Worm (Caenorhabditis elegans) whole organism, mixed stage, embryonic: Measurements from ENCODE around the gene rcan-1.

ENCODE experiments used
- M03D4.4 ChIP-seq: sonication (generic microtip); optimal IDR thresholded peaks from 2 replicates; lab custom pipeline; 2017; ENCODE audit warnings: mild to moderate bottlenecking, missing genetic modification characterization, missing compliant biosample characterization
- bed-3 ChIP-seq: fragments of 200-800 bp; sonication (Bioruptor generic); optimal IDR thresholded peaks from 3 replicates; lab custom pipeline; 2018; ENCODE audit warnings: mild to moderate bottlenecking, missing genetic modification characterization, moderate library complexity, missing compliant biosample characterization
- blmp-1 ChIP-seq: fragments of 150-350 bp; optimal IDR thresholded peaks from 2 replicates; lab custom pipeline; 2014; ENCODE audit warnings: missing biosample characterization, missing genetic modification characterization
- ceh-39 ChIP-seq: fragments of 150-350 bp; optimal IDR thresholded peaks from 2 replicates; lab custom pipeline; 2014; ENCODE audit warnings: missing biosample characterization, missing genetic modification characterization
- ceh-43 ChIP-seq: fragments of 200-800 bp; sonication (Bioruptor generic); optimal IDR thresholded peaks from 2 replicates; lab custom pipeline; 2018; ENCODE audit warnings: mild to moderate bottlenecking, missing genetic modification characterization, moderate library complexity, missing compliant biosample characterization
- ceh-83 ChIP-seq: fragments of 200-800 bp; sonication (Bioruptor generic); optimal IDR thresholded peaks from 2 replicates; lab custom pipeline; 2018; ENCODE audit warnings: mild to moderate bottlenecking, missing genetic modification characterization, missing compliant biosample characterization
- ces-1 ChIP-seq: fragments of 150-350 bp; optimal IDR thresholded peaks from 2 replicates; lab custom pipeline; 2014; ENCODE audit warnings: missing biosample characterization, missing genetic modification reagents, missing genetic modification characterization
- cnd-1 ChIP-seq: fragments of 200-800 bp; sonication (Bioruptor generic); optimal IDR thresholded peaks from 2 replicates; lab custom pipeline; 2018; ENCODE audit warnings: mild to moderate bottlenecking, missing genetic modification characterization, missing compliant biosample characterization
- drap-1 ChIP-seq: fragments of 200-800 bp; sonication (Bioruptor generic); optimal IDR thresholded peaks from 3 replicates; lab custom pipeline; 2018; ENCODE audit warnings: mild to moderate bottlenecking, missing genetic modification characterization, missing compliant biosample characterization
- elt-1 ChIP-seq: sonication (generic microtip); optimal IDR thresholded peaks from 2 replicates; lab custom pipeline; 2017; ENCODE audit warnings: missing genetic modification characterization, mild to moderate bottlenecking, missing compliant biosample characterization, antibody characterized with exemption, moderate library complexity, borderline replicate concordance; ENCODE audit not compliant: insufficient read depth
- elt-3 ChIP-seq: fragments of 150-350 bp; optimal IDR thresholded peaks from 2 replicates; lab custom pipeline; 2014; ENCODE audit warnings: missing biosample characterization, missing genetic modification characterization
- flh-1 ChIP-seq: fragments of 200-800 bp; sonication (Bioruptor generic); optimal IDR thresholded peaks from 2 replicates; lab custom pipeline; 2018; ENCODE audit warnings: mild to moderate bottlenecking, missing genetic modification characterization, moderate library complexity, missing compliant biosample characterization
- ham-2 ChIP-seq: fragments of 200-800 bp; sonication (Bioruptor generic); optimal IDR thresholded peaks from 2 replicates; lab custom pipeline; 2018; ENCODE audit warnings: mild to moderate bottlenecking, missing genetic modification characterization, missing compliant biosample characterization
- hlh-1 ChIP-seq: fragments of 150-350 bp; optimal IDR thresholded peaks from 2 replicates; lab custom pipeline; 2014; ENCODE audit warnings: missing biosample characterization, missing genetic modification reagents, missing genetic modification characterization
- lin-13 ChIP-seq: fragments of 150-350 bp; optimal IDR thresholded peaks from 2 replicates; lab custom pipeline; 2014; ENCODE audit warnings: missing biosample characterization, missing genetic modification characterization
- lin-32 ChIP-seq: fragments of 200-800 bp; sonication (Bioruptor generic); optimal IDR thresholded peaks from 2 replicates; lab custom pipeline; 2018; ENCODE audit warnings: mild to moderate bottlenecking, missing genetic modification characterization, missing compliant biosample characterization
- lsy-2 ChIP-seq: fragments of 150-350 bp; optimal IDR thresholded peaks from 2 replicates; lab custom pipeline; 2014; ENCODE audit warnings: missing biosample characterization, missing genetic modification characterization
- mab-5 ChIP-seq: fragments of 150-350 bp; optimal IDR thresholded peaks from 2 replicates; lab custom pipeline; 2014; ENCODE audit warnings: missing biosample characterization, missing genetic modification characterization
- mep-1 ChIP-seq: fragments of 150-350 bp; optimal IDR thresholded peaks from 2 replicates; lab custom pipeline; 2017; ENCODE audit warnings: missing biosample characterization, missing genetic modification reagents, missing genetic modification characterization, inconsistent platforms
- mls-2 ChIP-seq: sonication (generic microtip); optimal IDR thresholded peaks from 2 replicates; lab custom pipeline; 2016; ENCODE audit warnings: mild to moderate bottlenecking, missing genetic modification characterization, moderate library complexity, missing compliant biosample characterization
- nhr-12 ChIP-seq: fragments of 150-350 bp; optimal IDR thresholded peaks from 2 replicates; lab custom pipeline; 2014; ENCODE audit warnings: missing biosample characterization, missing genetic modification characterization
- nhr-2 ChIP-seq: fragments of 150-350 bp; optimal IDR thresholded peaks from 2 replicates; lab custom pipeline; 2014; ENCODE audit warnings: missing biosample characterization, missing genetic modification characterization
- nhr-237 ChIP-seq: fragments of 150-350 bp; optimal IDR thresholded peaks from 2 replicates; lab custom pipeline; 2014; ENCODE audit warnings: missing biosample characterization, missing genetic modification characterization
- nhr-28 ChIP-seq: fragments of 150-350 bp; optimal IDR thresholded peaks from 2 replicates; lab custom pipeline; 2014; ENCODE audit warnings: missing biosample characterization, missing genetic modification characterization
- nhr-76 ChIP-seq: sonication (generic microtip); optimal IDR thresholded peaks from 2 replicates; lab custom pipeline; 2017; ENCODE audit warnings: missing biosample characterization, missing genetic modification characterization
- pha-4 ChIP-seq: fragments of 150-350 bp; optimal IDR thresholded peaks from 2 replicates; lab custom pipeline; 2018; ENCODE audit warnings: missing biosample characterization, missing genetic modification reagents, missing genetic modification characterization
- sem-2 ChIP-seq: fragments of 200-800 bp; sonication (Bioruptor generic); optimal IDR thresholded peaks from 2 replicates; lab custom pipeline; 2018; ENCODE audit warnings: mild to moderate bottlenecking, missing genetic modification characterization, missing compliant biosample characterization
- snpc-4 ChIP-seq: fragments of 150-350 bp; optimal IDR thresholded peaks from 2 replicates; lab custom pipeline; 2014; ENCODE audit warnings: missing biosample characterization, missing genetic modification characterization
- sptf-1 ChIP-seq: sonication (generic microtip); optimal IDR thresholded peaks from 2 replicates; lab custom pipeline; 2017; ENCODE audit warnings: mild to moderate bottlenecking, missing genetic modification characterization, moderate library complexity, missing compliant biosample characterization
- tbx-8 ChIP-seq: fragments of 200-800 bp; sonication (Bioruptor generic); optimal IDR thresholded peaks from 2 replicates; lab custom pipeline; 2018; ENCODE audit warnings: mild to moderate bottlenecking, missing genetic modification characterization, moderate library complexity, missing compliant biosample characterization
- unc-120 ChIP-seq: sonication (generic microtip); optimal IDR thresholded peaks from 2 replicates; lab custom pipeline; 2017; ENCODE audit warnings: missing genetic modification characterization, missing compliant biosample characterization; ENCODE audit not compliant: poor library complexity, severe bottlenecking
- unc-39 ChIP-seq: fragments of 150-350 bp; optimal IDR thresholded peaks from 2 replicates; lab custom pipeline; 2014; ENCODE audit warnings: missing biosample characterization, missing genetic modification characterization
- unc-62 ChIP-seq: fragments of 150-350 bp; optimal IDR thresholded peaks from 2 replicates; lab custom pipeline; 2014; ENCODE audit warnings: missing biosample characterization, missing genetic modification reagents, missing genetic modification characterization
- zip-8 ChIP-seq: fragments of 150-350 bp; optimal IDR thresholded peaks from 2 replicates; lab custom pipeline; 2014; ENCODE audit warnings: missing biosample characterization, missing genetic modification characterization
- ztf-11 ChIP-seq: fragments of 150-350 bp; optimal IDR thresholded peaks from 2 replicates; lab custom pipeline; 2014; ENCODE audit warnings: missing biosample characterization, missing genetic modification characterization

Gene rcan-1

DNA sequence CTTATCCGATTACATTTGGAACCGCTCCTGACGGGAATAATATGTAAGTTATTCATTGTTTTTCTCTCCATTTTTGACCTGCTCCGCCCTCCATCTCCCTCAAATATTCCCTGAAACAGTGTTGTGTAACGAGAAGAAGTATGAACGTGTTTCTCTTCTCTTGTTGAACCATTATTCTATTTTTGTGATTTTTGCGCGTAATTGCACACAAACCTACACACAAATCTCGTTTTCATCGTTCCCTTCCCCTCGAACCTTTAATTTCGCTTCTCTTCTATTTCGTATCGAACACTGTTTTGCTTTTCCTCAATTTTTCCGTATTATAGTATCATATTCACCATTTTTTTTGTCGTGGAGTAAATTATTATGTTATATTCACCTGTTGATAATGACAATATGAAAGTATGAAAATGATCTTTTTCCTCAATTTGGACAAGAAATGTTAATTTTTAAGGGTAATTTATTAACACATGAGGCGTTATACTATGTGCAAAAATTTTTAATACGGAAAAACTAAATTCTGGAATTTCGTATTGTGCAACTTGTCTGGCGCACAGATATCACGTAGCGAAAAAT lies 33.4 kb upstream of the rcan-1 start:
- TF ChIP-seq unc-39 (tag; lab: Kevin White, UChicago) = no peak
- no peak for TF ChIP-seq hlh-1
- TF ChIP-seq mep-1 (tag; lab: Kevin White, UChicago) = no peak
- TF ChIP-seq nhr-2 (tag; lab: Kevin White, UChicago) = no peak
- no peak for TF ChIP-seq ham-2
- no peak for TF ChIP-seq mls-2
- no peak for TF ChIP-seq nhr-237 (tag; lab: Kevin White, UChicago)
- no peak for TF ChIP-seq ztf-11 (tag; lab: Kevin White, UChicago)
- TF ChIP-seq zip-8 = no peak
- no peak for TF ChIP-seq bed-3 (GFP tag; lab: Kevin White, UChicago)
- TF ChIP-seq nhr-12 = no peak
- TF ChIP-seq unc-120 (tag; lab: Kevin White, UChicago) = no peak
- no peak for TF ChIP-seq pha-4 (tag; lab: Kevin White, UChicago)
- TF ChIP-seq flh-1 (GFP tag; lab: Kevin White, UChicago) = no peak
- TF ChIP-seq ceh-39 (tag; lab: Kevin White, UChicago) = no peak

ce11 chrIII:5715467-5715866 lies 31.6 kb upstream of the rcan-1 start:
- TF ChIP-seq sem-2 (GFP tag; lab: Kevin White, UChicago) = no peak
- TF ChIP-seq drap-1 (GFP tag; lab: Kevin White, UChicago) = peak; percentile 38
- no peak for TF ChIP-seq mab-5
- no peak for TF ChIP-seq blmp-1 (tag; lab: Kevin White, UChicago)
- TF ChIP-seq unc-39 (tag; lab: Kevin White, UChicago) = no peak
- TF ChIP-seq ztf-11 (tag; lab: Kevin White, UChicago) = peak; percentile 40
- no peak for TF ChIP-seq elt-3 (tag; lab: Kevin White, UChicago)
- TF ChIP-seq flh-1 (GFP tag; lab: Kevin White, UChicago) = no peak
- peak; percentile 42 for TF ChIP-seq hlh-1
- peak; percentile 53 for TF ChIP-seq lsy-2
- peak; percentile 41 for TF ChIP-seq elt-1 (tag; lab: Kevin White, UChicago)
- no peak for TF ChIP-seq nhr-76 (tag; lab: Kevin White, UChicago)
- peak; percentile 86 for TF ChIP-seq unc-120 (tag; lab: Kevin White, UChicago)
- peak; percentile 25 for TF ChIP-seq zip-8
- TF ChIP-seq unc-62 (GFP tag; lab: Kevin White, UChicago) = peak; percentile 68
- no peak for TF ChIP-seq M03D4.4
- no peak for TF ChIP-seq tbx-8 (GFP tag; lab: Kevin White, UChicago)
- no peak for TF ChIP-seq nhr-12
- peak; percentile 78 for TF ChIP-seq pha-4 (tag; lab: Kevin White, UChicago)
- TF ChIP-seq mls-2 = peak; percentile 33
- peak; percentile 3 for TF ChIP-seq nhr-2 (tag; lab: Kevin White, UChicago)
- no peak for TF ChIP-seq snpc-4
- TF ChIP-seq nhr-28 (tag; lab: Kevin White, UChicago) = no peak
- peak; percentile 54 for TF ChIP-seq nhr-237 (tag; lab: Kevin White, UChicago)
- no peak for TF ChIP-seq cnd-1 (tag; lab: Kevin White, UChicago)
- peak; percentile 48 for TF ChIP-seq ceh-39 (tag; lab: Kevin White, UChicago)
- no peak for TF ChIP-seq bed-3 (GFP tag; lab: Kevin White, UChicago)
- TF ChIP-seq ces-1 (GFP tag; lab: Kevin White, UChicago) = peak; percentile 80
- peak; percentile 91 for TF ChIP-seq ham-2
- peak; percentile 30 for TF ChIP-seq sptf-1
- no peak for TF ChIP-seq lin-32 (GFP tag; lab: Kevin White, UChicago)
- peak; percentile 50 for TF ChIP-seq lin-13 (tag; lab: Kevin White, UChicago)
- no peak for TF ChIP-seq ceh-83 (GFP tag; lab: Kevin White, UChicago)
- peak; percentile 88 for TF ChIP-seq mep-1 (tag; lab: Kevin White, UChicago)
- no peak for TF ChIP-seq ceh-43 (GFP tag; lab: Kevin White, UChicago)

DNA sequence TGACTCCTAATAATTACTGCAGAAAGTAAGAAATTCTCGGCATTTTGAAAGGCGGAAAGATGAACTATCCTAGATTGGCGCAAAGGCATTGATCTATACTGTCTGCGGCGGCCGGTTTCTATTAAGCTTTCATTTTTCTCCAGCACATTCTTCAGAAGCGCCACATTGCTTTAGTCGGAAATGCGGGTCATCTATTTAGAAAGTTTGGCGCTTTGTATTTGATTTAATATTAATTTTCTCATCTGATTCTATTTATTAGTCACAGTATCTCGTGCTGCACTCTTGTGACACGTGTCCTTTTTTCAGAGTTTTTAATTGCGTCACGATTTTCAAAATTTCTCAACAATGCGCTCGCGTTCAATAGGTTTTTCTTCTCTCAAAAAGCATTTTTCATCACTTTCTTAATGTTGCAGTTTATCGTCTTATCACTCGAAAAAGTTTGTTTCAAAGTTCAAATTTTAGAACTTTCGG lies 31.1 kb upstream of the rcan-1 start:
- no peak for TF ChIP-seq drap-1 (GFP tag; lab: Kevin White, UChicago)
- TF ChIP-seq ceh-39 (tag; lab: Kevin White, UChicago) = no peak
- TF ChIP-seq mls-2 = no peak
- TF ChIP-seq ham-2 = no peak
- no peak for TF ChIP-seq flh-1 (GFP tag; lab: Kevin White, UChicago)
- TF ChIP-seq nhr-76 (tag; lab: Kevin White, UChicago) = no peak
- TF ChIP-seq lsy-2 = no peak
- TF ChIP-seq tbx-8 (GFP tag; lab: Kevin White, UChicago) = no peak
- TF ChIP-seq unc-120 (tag; lab: Kevin White, UChicago) = no peak
- no peak for TF ChIP-seq lin-13 (tag; lab: Kevin White, UChicago)
- TF ChIP-seq, all 35 proteins: peak for 0
